Worm (Caenorhabditis elegans) whole organism, L4/young adult: ENCODE measurements around the gene clc-32.

Experiments used
- dao-5 ChIP-seq: sonication (generic microtip); optimal IDR thresholded peaks from 2 replicates; lab custom pipeline; 2016; ENCODE audit warnings: missing genotype, missing genetic modification characterization, moderate library complexity, missing compliant biosample characterization
- him-1 ChIP-seq: sonication (generic microtip); optimal IDR thresholded peaks from 2 replicates; lab custom pipeline; 2016; ENCODE audit warnings: missing genotype, missing genetic modification reagents, missing genetic modification characterization, missing compliant biosample characterization

DNA sequence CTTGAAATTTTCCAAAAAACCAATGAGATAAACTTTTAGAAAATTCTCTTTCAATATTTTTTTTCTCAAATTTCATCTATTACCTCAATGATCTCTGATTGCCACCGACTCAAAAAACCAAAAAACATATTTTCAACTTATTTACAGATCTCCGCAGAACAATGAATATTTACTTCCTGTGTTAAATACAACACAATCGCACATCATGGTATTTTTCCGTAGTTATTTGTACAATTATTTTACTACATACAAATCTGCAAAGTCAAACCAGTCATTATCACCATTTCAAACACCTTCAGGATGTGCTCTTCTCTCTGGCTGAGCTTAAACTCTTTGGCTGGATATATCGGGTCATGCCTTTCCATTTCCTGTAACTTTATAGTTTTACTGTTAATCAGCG, 25.0 kb upstream of the clc-32 start, which contains the start of gene str-108:
- no peak for TF ChIP-seq dao-5 (tag; lab: Kevin White, UChicago)
- no peak for TF ChIP-seq him-1
